Worm (Caenorhabditis elegans) whole organism, young adult: ENCODE data around the gene C43F9.5.

Experiments
- B0019.2 ChIP-seq: fragments of 200-800 bp; sonication (Bioruptor generic); conservative IDR thresholded peaks from 2 replicates; pipeline ENCODE4 v1.3.6; 2022; ENCODE audit warnings: missing genetic modification reagents, missing genetic modification characterization, missing compliant biosample characterization
- B0336.3 ChIP-seq: fragments of 200-800 bp; sonication (Bioruptor generic); IDR thresholded peaks from 2 replicates; pipeline ENCODE4 v1.3.6; 2022; ENCODE audit warnings: missing genetic modification characterization, missing compliant biosample characterization
- F23B12.7 ChIP-seq: sonication (generic microtip); optimal IDR thresholded peaks from 2 replicates; lab custom pipeline; 2017; ENCODE audit warnings: missing genetic modification characterization, mild to moderate bottlenecking, missing compliant biosample characterization, antibody characterized with exemption, moderate library complexity; ENCODE audit not compliant: insufficient read depth
- akir-1 ChIP-seq: fragments of 200-800 bp; sonication (Bioruptor generic); optimal IDR thresholded peaks from 2 replicates; lab custom pipeline; 2018; ENCODE audit warnings: mild to moderate bottlenecking, missing genetic modification characterization, moderate library complexity, missing compliant biosample characterization
- ama-1 ChIP-seq, 3 experiments: fragments of 150-350 bp in 1 of 3; sonication (generic microtip) in 2 of 3; optimal IDR thresholded peaks; 2 replicates each; lab custom pipeline; 2014 to 2018; ENCODE audit warnings: missing biosample characterization in 2 of 3, missing genetic modification characterization in 2 of 3, missing genetic modification reagents in 2 of 3
- aptf-2 ChIP-seq: fragments of 200-800 bp; sonication (Bioruptor generic); conservative IDR thresholded peaks from 2 replicates; pipeline ENCODE4 v1.3.6; 2022; ENCODE audit warnings: missing genetic modification reagents, missing genetic modification characterization, missing compliant biosample characterization
- bed-1 ChIP-seq: fragments of 200-800 bp; sonication (Bioruptor generic); IDR thresholded peaks from 2 replicates; pipeline ENCODE4 v1.3.6; 2022; ENCODE audit warnings: missing genetic modification reagents, missing genetic modification characterization, missing compliant biosample characterization
- ceh-79 ChIP-seq: sonication (generic microtip); optimal IDR thresholded peaks from 2 replicates; lab custom pipeline; 2017; ENCODE audit warnings: mild to moderate bottlenecking, missing genetic modification characterization, missing compliant biosample characterization
- efl-1 ChIP-seq: fragments of 150-350 bp; optimal IDR thresholded peaks from 2 replicates; lab custom pipeline; 2014; ENCODE audit warnings: missing biosample characterization, missing genetic modification reagents, missing genetic modification characterization
- egl-44 ChIP-seq: fragments of 200-800 bp; sonication (Bioruptor generic); IDR thresholded peaks from 2 replicates; pipeline ENCODE4 v1.3.6; 2022; ENCODE audit warnings: missing genetic modification reagents, missing genetic modification characterization, missing compliant biosample characterization
- mel-28 ChIP-seq: sonication (generic microtip); optimal IDR thresholded peaks from 2 replicates; lab custom pipeline; 2016; ENCODE audit warnings: borderline replicate concordance, mild to moderate bottlenecking, missing genetic modification characterization, missing compliant biosample characterization
- mxl-1 ChIP-seq: sonication (generic microtip); optimal IDR thresholded peaks from 2 replicates; lab custom pipeline; 2016; ENCODE audit warnings: missing genetic modification characterization, missing compliant biosample characterization
- unc-130 ChIP-seq: sonication (generic microtip); optimal IDR thresholded peaks from 2 replicates; lab custom pipeline; 2016; ENCODE audit warnings: missing genetic modification reagents, missing genetic modification characterization, missing compliant biosample characterization

ce11 chrIV:10576050-10576449, 14.5 kb downstream of the C43F9.5 start, which contains the start of gene efn-2:
- TF ChIP-seq mel-28 (tag; lab: Kevin White, UChicago) (no peak), F23B12.7 (tag; lab: Kevin White, UChicago) (no peak), akir-1 (GFP tag; lab: Kevin White, UChicago) (no peak), ama-1 (optimal IDR thresholded peaks at IDR 0.05; lab: Kevin White, UChicago) (no peak), ama-1 (GFP tag; optimal IDR thresholded peaks at IDR 0.05; lab: Kevin White, UChicago) (no peak), bed-1 (no peak), aptf-2 (GFP tag; lab: Robert Waterston, UW) (no peak), mxl-1 (tag; lab: Kevin White, UChicago) (no peak), unc-130 (no peak), ceh-79 (tag; lab: Kevin White, UChicago) (no peak), egl-44 (GFP tag; lab: Robert Waterston, UW) (no peak), B0336.3 (GFP tag; lab: Robert Waterston, UW) (no peak), efl-1 (GFP tag; lab: Kevin White, UChicago) (no peak), B0019.2 (no peak)
